Fruit fly (Drosophila melanogaster): Measurements from ENCODE around the gene CG43349.

DNA sequence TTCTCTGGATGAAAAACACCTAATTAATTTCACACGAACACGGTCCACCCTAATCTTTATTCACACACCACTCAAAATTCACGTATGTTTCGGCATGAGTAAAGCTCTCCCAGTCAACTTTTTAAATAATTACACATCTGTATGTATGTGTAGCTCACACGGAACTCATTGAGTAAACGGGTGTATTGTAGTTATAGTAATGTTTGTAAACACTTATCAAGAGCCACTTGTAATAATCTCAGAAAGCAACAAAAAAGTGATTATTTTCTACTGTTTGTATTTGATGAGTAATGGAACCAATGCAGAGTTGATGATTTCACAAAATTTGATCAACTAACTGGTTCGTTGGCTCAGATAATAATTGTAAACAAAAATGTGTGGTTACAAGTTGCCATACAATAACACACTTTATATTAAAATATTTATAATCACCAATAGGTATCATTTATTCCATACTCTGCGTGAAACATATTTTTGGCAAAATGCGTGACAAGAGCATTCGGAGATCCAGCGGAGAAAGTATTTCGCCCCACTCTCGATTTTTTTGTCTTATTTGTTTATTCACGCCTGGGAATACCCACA is 18.0 kb downstream of the CG43349 start:
- TF ChIP-seq CG8478 (optimal IDR thresholded peaks at IDR 0.05) (no peak), CTCF (optimal IDR thresholded peaks at IDR 0.05) (no peak)
